Worm (Caenorhabditis elegans): ENCODE data around the gene dpy-18.

Gene dpy-18

DNA sequence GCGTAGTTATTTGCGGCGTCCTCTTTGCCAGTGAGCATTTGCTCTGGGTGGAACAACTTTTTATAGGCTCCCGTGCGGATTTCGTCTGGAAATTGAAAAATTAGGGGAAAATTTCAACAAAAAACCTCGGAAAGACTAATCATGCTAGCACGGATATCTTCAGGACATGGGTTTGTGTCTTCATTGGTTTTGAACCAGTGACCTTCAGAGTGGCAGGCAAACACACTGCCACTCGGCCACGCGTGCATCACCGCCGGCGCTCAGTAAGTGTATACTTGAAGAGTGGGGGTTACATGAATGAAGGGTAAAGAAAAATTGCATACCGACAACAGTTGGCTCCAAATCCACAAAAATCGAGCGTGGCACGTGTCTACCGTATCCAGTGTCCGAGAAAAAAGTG lies 6.5 kb downstream of the dpy-18 start:
- TF ChIP-seq T26A8.4 (GFP tag; IDR thresholded peaks at IDR 0.05) (peak; percentile 83), gei-8 (GFP tag; optimal IDR thresholded peaks at IDR 0.05) (peak; percentile 84), nhr-111 (GFP tag; optimal IDR thresholded peaks at IDR 0.05) (peak; percentile 79), lin-1 (GFP tag; IDR thresholded peaks at IDR 0.05) (peak; percentile 79; the same call in 1 of the 2 replicates), arid-1 (GFP tag; conservative IDR thresholded peaks at IDR 0.05) (0 out of 2 replicates have a peak, but pooled peaks have one; percentile 52), unc-39 (tag; optimal IDR thresholded peaks at IDR 0.05) (no peak), daf-12 (tag; optimal IDR thresholded peaks at IDR 0.05) (no peak), hif-1 (tag; optimal IDR thresholded peaks at IDR 0.05) (peak in 1 of 2 experiments; percentile 39), nhr-102 (tag; optimal IDR thresholded peaks at IDR 0.05) (peak; percentile 52), ztf-7 (tag; optimal IDR thresholded peaks at IDR 0.05) (no peak), ceh-44 (GFP tag; IDR thresholded peaks at IDR 0.05) (peak; percentile 66; the same call in 1 of the 2 replicates), zfp-3 (GFP tag; conservative IDR thresholded peaks at IDR 0.05) (peak; percentile 64; the same call in 1 of the 2 replicates), F49E8.2 (tag; optimal IDR thresholded peaks at IDR 0.05; ENCODE audit: borderline replicate concordance) (peak; percentile 43), nhr-77 (tag; optimal IDR thresholded peaks at IDR 0.05) (no peak), spr-3 (GFP tag; optimal IDR thresholded peaks at IDR 0.05) (peak; percentile 45), zag-1 (tag; optimal IDR thresholded peaks at IDR 0.05) (no peak), attf-4 (tag; optimal IDR thresholded peaks at IDR 0.05) (no peak), daf-8 (GFP tag; IDR thresholded peaks at IDR 0.05) (peak; percentile 69; the same call in 1 of the 2 replicates), F10B5.3 (tag; optimal IDR thresholded peaks at IDR 0.05) (no peak), cey-2 (tag; optimal IDR thresholded peaks at IDR 0.05; ENCODE audit: borderline replicate concordance, insufficient read depth) (no peak), nhr-76 (tag; optimal IDR thresholded peaks at IDR 0.05) (no peak), egl-27 (tag; optimal IDR thresholded peaks at IDR 0.05) (no peak), aha-1 (tag) (peak; percentile 95), fos-1 (tag; optimal IDR thresholded peaks at IDR 0.05) (no peak), nhr-41 (GFP tag; IDR thresholded peaks at IDR 0.05) (0 out of 2 replicates have a peak, but pooled peaks have one; percentile 18), ceh-32 (tag; optimal IDR thresholded peaks at IDR 0.05; ENCODE audit: poor library complexity) (no peak), spr-1 (tag; optimal IDR thresholded peaks at IDR 0.05) (peak; percentile 19), egl-43 (GFP tag; IDR thresholded peaks at IDR 0.05) (peak; percentile 90), duxl-1 (tag; optimal IDR thresholded peaks at IDR 0.05; ENCODE audit: poor library complexity) (peak; percentile 22), ceh-28 (tag; optimal IDR thresholded peaks at IDR 0.05) (no peak), aly-2 (tag; optimal IDR thresholded peaks at IDR 0.05) (no peak), jun-1 (tag; optimal IDR thresholded peaks at IDR 0.05) (no peak), Y5F2A.4 (GFP tag; optimal IDR thresholded peaks at IDR 0.05) (peak; percentile 69), mdt-29 (GFP tag; IDR thresholded peaks at IDR 0.05) (no peak), lin-15B (tag; optimal IDR thresholded peaks at IDR 0.05) (no peak), unc-130 (GFP tag; optimal IDR thresholded peaks at IDR 0.05) (peak; percentile 54), mxl-2 (GFP tag; conservative IDR thresholded peaks at IDR 0.05) (peak; percentile 81; the same call in 1 of the 2 replicates), nhr-6 (tag; optimal IDR thresholded peaks at IDR 0.05) (peak; percentile 8), snpc-4 (tag; optimal IDR thresholded peaks at IDR 0.05) (no peak), hmg-1.1 (GFP tag; IDR thresholded peaks at IDR 0.05) (peak; percentile 89), lin-38 (GFP tag; IDR thresholded peaks at IDR 0.05) (peak; percentile 79), R02D3.7 (tag; optimal IDR thresholded peaks at IDR 0.05) (no peak), zip-2 (tag; optimal IDR thresholded peaks at IDR 0.05) (no peak), T20F7.1 (GFP tag; optimal IDR thresholded peaks at IDR 0.05) (no peak), Y75B8A.6 (GFP tag; IDR thresholded peaks at IDR 0.05) (no peak), lir-3 (tag; optimal IDR thresholded peaks at IDR 0.05) (peak; percentile 59), Y105C5A.15 (GFP tag; IDR thresholded peaks at IDR 0.05) (no peak), rbr-2 (tag; optimal IDR thresholded peaks at IDR 0.05) (peak; percentile 70), mxl-3 (GFP tag; optimal IDR thresholded peaks at IDR 0.05) (peak; percentile 79), dmd-8 (GFP tag; IDR thresholded peaks at IDR 0.05) (peak; percentile 88), vab-7 (GFP tag; IDR thresholded peaks at IDR 0.05) (peak; percentile 74), F37D6.2 (tag; optimal IDR thresholded peaks at IDR 0.05) (peak; percentile 35)
